Fruit fly (Drosophila melanogaster) whole organism, pupa: ENCODE measurements around the gene mtDNA-helicase.
A peak's percentile ranks its signal among the peaks of the same experiment; 100 is the strongest.

Experiments
- CG10348 ChIP-seq: fragments of 200-800 bp; sonication (Bioruptor generic); IDR thresholded peaks from 2 replicates; pipeline ENCODE4 v1.3.6; 2022; ENCODE audit warnings: missing biosample characterization, missing genetic modification characterization
- CG12605 ChIP-seq: fragments of 200-800 bp; sonication (Bioruptor generic); IDR thresholded peaks from 2 replicates; pipeline ENCODE4 v1.3.6; 2022; ENCODE audit warnings: missing biosample characterization, missing genetic modification characterization
- CG13204 ChIP-seq: fragments of 200-800 bp; sonication (Bioruptor generic); optimal IDR thresholded peaks from 2 replicates; lab custom pipeline; 2018; ENCODE audit warnings: missing biosample characterization, mild to moderate bottlenecking, missing genetic modification characterization, moderate library complexity
- CG14655 ChIP-seq: fragments of 200-800 bp; sonication (Bioruptor generic); optimal IDR thresholded peaks from 3 replicates; lab custom pipeline; 2017; ENCODE audit warnings: mild to moderate bottlenecking, missing biosample characterization, missing genetic modification reagents, missing genetic modification characterization
- CG15710 ChIP-seq: fragments of 200-800 bp; sonication (Bioruptor generic); optimal IDR thresholded peaks from 2 replicates; lab custom pipeline; 2018; ENCODE audit warnings: missing biosample characterization, mild to moderate bottlenecking, missing genetic modification characterization, moderate library complexity
- CG17806 ChIP-seq: fragments of 200-800 bp; sonication (Bioruptor generic); optimal IDR thresholded peaks from 2 replicates; lab custom pipeline; 2018; ENCODE audit warnings: missing biosample characterization, mild to moderate bottlenecking, missing genetic modification characterization, moderate library complexity
- CG32121 ChIP-seq: fragments of 200-800 bp; sonication (Bioruptor generic); IDR thresholded peaks from 2 replicates; pipeline ENCODE4 v1.3.6; 2022; ENCODE audit warnings: missing biosample characterization, missing genetic modification characterization
- CG34367 ChIP-seq: fragments of 200-800 bp; sonication (Bioruptor generic); optimal IDR thresholded peaks from 2 replicates; lab custom pipeline; 2018; ENCODE audit warnings: missing biosample characterization, mild to moderate bottlenecking, missing genetic modification characterization
- CG4496 ChIP-seq: fragments of 200-800 bp; sonication (Bioruptor generic); IDR thresholded peaks from 3 replicates; pipeline ENCODE4 v1.3.6; 2022; ENCODE audit warnings: missing biosample characterization, missing genetic modification characterization
- CG8159 ChIP-seq: fragments of 200-800 bp; sonication (Bioruptor generic); optimal IDR thresholded peaks from 3 replicates; lab custom pipeline; 2018; ENCODE audit warnings: missing biosample characterization, mild to moderate bottlenecking, missing genetic modification characterization, moderate library complexity
- CG8301 ChIP-seq: fragments of 200-800 bp; sonication (Bioruptor generic); optimal IDR thresholded peaks from 2 replicates; lab custom pipeline; 2018; ENCODE audit warnings: missing biosample characterization, mild to moderate bottlenecking, missing genetic modification characterization
- CG9948 ChIP-seq: fragments of 200-800 bp; sonication (Bioruptor generic); optimal IDR thresholded peaks from 2 replicates; lab custom pipeline; 2018; ENCODE audit warnings: missing biosample characterization, mild to moderate bottlenecking, missing genetic modification characterization, moderate library complexity
- D1 ChIP-seq: fragments of 200-800 bp; sonication (Bioruptor generic); optimal IDR thresholded peaks from 2 replicates; lab custom pipeline; 2018; ENCODE audit warnings: missing biosample characterization, mild to moderate bottlenecking, missing genetic modification characterization, moderate library complexity
- EcR ChIP-seq: fragments of 200-800 bp; sonication (Bioruptor generic); optimal IDR thresholded peaks from 3 replicates; lab custom pipeline; 2019; ENCODE audit warnings: missing biosample characterization, missing genetic modification characterization, mild to moderate bottlenecking, moderate library complexity, missing genetic modification reagents
- Ets98B ChIP-seq: fragments of 200-800 bp; sonication (Bioruptor generic); IDR thresholded peaks from 2 replicates; pipeline ENCODE4 v1.3.6; 2022; ENCODE audit warnings: missing biosample characterization, missing genetic modification characterization
- Pif1A ChIP-seq: fragments of 200-800 bp; sonication (Bioruptor generic); optimal IDR thresholded peaks from 3 replicates; lab custom pipeline; 2016; ENCODE audit warnings: missing biosample characterization, missing genetic modification characterization
- Pif1B ChIP-seq: fragments of 200-800 bp; sonication (Bioruptor generic); optimal IDR thresholded peaks from 3 replicates; lab custom pipeline; 2016; ENCODE audit warnings: missing biosample characterization, missing genetic modification characterization
- Snoo ChIP-seq: fragments of 200-800 bp; sonication (Bioruptor generic); optimal IDR thresholded peaks from 3 replicates; lab custom pipeline; 2017; ENCODE audit warnings: missing biosample characterization, mild to moderate bottlenecking, missing genetic modification characterization, inconsistent platforms
- fd96Ca ChIP-seq: fragments of 200-800 bp; sonication (Bioruptor generic); IDR thresholded peaks from 3 replicates; pipeline ENCODE4 v1.3.6; 2022; ENCODE audit warnings: missing biosample characterization, missing genetic modification characterization
- gl ChIP-seq: fragments of 200-800 bp; sonication (Bioruptor generic); optimal IDR thresholded peaks from 2 replicates; lab custom pipeline; 2018; ENCODE audit warnings: missing biosample characterization, mild to moderate bottlenecking, missing genetic modification characterization
- rn ChIP-seq: fragments of 200-800 bp; sonication (Bioruptor generic); IDR thresholded peaks from 2 replicates; pipeline ENCODE4 v1.3.6; 2022; ENCODE audit warnings: missing biosample characterization, missing genetic modification characterization

mtDNA-helicase gene

dm6 chr2L:9894193-9894592 is 947 bp upstream of the mtDNA-helicase start:
- TF ChIP-seq CG34367 (tag; lab: Kevin White, UChicago) = no peak
- TF ChIP-seq CG10348 (GFP tag; lab: Robert Waterston, UW) = no peak
- no peak for TF ChIP-seq EcR (GFP tag; lab: Kevin White, UChicago)
- TF ChIP-seq Ets98B (GFP tag; lab: Robert Waterston, UW) = no peak
- no peak for TF ChIP-seq D1
- no peak for TF ChIP-seq CG8159 (tag; lab: Kevin White, UChicago)
- TF ChIP-seq CG4496 = no peak
- TF ChIP-seq, all 21 proteins: peak for 0

DNA sequence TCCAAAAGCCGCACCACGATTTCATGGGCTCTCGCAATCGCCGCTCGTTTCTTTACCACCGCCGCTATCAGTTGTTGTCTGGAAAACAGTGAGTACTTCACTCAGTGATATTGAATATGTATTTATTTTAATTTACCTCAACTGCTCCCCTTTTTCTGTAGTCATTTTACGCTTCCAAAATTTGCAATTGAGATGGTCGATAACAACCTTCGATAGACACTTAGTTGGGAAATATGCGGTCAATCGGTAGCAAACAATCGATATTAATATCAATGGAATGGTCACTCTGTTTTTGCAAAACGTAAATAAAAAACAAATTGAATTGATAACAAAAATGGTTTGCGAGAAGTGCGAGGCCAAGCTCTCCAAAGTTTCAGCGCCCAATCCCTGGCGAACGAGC is 2.7 kb downstream of the mtDNA-helicase start, which contains the start of the genes CG34183 and CG4537:
Gene CG34183 (minus strand): TSS at position 197 of the 400 bp plus-strand sequence.
Gene CG4537 (plus strand): TSS at position 310 of the 400 bp plus-strand sequence.
- TF ChIP-seq CG12605 (GFP tag; lab: Robert Waterston, UW) (no peak), D1 (no peak), CG10348 (GFP tag; lab: Robert Waterston, UW) (no peak), CG15710 (tag; lab: Kevin White, UChicago) (no peak), EcR (GFP tag; lab: Kevin White, UChicago) (no peak), CG14655 (no peak), CG17806 (tag; lab: Kevin White, UChicago) (no peak), Pif1A (no peak), Ets98B (GFP tag; lab: Robert Waterston, UW) (no peak), CG32121 (GFP tag; lab: Robert Waterston, UW) (no peak)

DNA sequence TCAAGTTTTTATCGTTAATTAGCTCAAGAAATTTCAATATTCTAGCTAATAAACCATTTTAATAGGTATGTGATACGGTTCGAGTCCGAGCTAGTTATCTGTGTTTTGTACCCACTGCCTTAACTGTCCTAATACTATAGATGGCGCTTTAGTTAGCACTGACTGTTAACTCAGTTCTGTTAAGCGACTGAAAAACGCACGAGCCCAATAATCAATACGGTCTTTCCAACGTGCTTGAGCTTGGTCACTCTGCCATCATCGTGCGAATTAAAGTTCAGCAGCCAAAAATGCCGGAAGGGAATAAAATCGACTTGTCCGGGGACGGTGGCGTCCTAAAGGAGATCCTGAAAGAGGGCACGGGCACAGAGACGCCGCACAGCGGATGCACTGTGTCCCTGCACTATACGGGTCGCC is 5.4 kb downstream of the mtDNA-helicase start, which contains the start of gene Fkbp59:
Gene Fkbp59 (plus strand): TSS at position 150 of the 414 bp plus-strand sequence.
- TF ChIP-seq rn (no peak), CG4496 (peak; percentile 41; the same call in 1 of the 3 replicates)

DNA sequence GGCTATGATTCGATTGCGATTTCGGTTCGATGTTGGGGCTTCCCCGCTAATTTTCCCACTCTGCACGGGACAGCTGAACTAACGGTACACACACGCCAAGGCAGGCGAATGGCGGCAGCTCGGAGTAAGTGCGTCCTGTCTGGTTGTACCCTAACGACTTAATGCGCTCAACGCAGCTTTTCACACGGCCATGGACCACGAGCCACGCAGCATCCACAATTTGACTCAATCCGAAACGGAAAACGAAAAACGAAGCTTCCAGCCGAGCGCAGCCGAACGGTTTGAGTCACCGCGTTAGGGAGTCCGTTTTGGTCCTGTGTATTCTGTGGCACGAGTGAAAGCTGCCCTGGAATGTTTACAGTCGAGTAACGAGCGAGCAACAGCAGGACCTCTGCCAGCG is 7.2 kb downstream of the mtDNA-helicase start, which contains the start of gene nAChRalpha6:
Gene nAChRalpha6 (minus strand): TSS at position 165 of the 400 bp plus-strand sequence.
- TF ChIP-seq CG17806 (tag; lab: Kevin White, UChicago) (no peak), CG8159 (tag; lab: Kevin White, UChicago) (no peak), Snoo (tag; lab: Kevin White, UChicago) (no peak), Pif1B (GFP tag; lab: Kevin White, UChicago) (no peak), CG15710 (tag; lab: Kevin White, UChicago) (no peak), CG10348 (GFP tag; lab: Robert Waterston, UW) (no peak), CG9948 (tag; lab: Kevin White, UChicago) (no peak), Ets98B (GFP tag; lab: Robert Waterston, UW) (no peak), CG4496 (no peak), CG34367 (tag; lab: Kevin White, UChicago) (no peak), CG13204 (GFP tag; lab: Kevin White, UChicago) (no peak), rn (no peak)

DNA sequence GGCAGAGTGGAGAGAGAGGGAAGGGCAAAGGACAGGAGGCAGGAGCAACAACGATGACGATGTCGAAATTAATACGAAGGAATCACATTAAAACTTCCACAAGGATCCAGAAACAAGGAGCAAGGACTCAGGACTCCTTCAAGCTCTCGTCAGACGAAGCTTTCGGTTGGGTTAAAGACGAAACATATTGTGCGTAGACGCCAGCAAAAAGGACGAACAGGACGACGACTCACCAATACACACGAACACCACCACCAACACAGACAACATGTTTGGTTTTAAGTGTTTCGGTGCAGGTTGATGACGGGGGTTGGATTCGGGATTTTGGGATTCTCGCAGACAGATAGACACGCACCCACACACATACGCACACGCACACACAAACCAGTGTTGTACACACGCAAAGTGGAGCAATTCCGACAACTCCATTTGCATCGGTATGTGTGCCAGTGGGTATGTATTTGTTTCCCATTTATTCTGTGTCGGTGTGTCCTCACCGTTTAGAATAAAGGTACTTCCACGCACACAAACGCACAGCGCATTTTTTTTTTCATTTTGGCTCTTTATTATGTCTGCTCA is 10.8 kb downstream of the mtDNA-helicase start:
- TF ChIP-seq CG17806 (tag; lab: Kevin White, UChicago) (no peak), CG15710 (tag; lab: Kevin White, UChicago) (no peak), EcR (GFP tag; lab: Kevin White, UChicago) (no peak), Pif1B (GFP tag; lab: Kevin White, UChicago) (no peak), CG13204 (GFP tag; lab: Kevin White, UChicago) (no peak)

DNA sequence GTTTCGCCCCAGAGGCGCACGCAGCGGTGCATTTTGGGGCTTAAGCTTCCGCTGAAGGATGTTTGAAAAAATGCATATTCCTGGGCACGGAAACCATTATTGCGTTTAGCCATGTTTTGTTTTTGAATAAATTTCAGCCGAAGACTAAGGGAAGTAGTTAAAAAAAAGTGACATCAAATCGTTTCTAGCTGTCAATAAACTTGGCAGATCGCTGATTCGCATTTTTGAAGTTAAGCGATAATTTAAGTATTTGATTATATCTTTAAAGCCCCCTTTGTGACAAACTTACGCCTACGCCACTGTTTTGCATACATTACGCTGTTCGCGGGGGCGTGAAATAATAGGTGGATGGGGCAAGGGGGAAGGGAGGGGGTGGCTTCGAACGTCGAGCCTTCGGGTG is 28.9 kb downstream of the mtDNA-helicase start:
- TF ChIP-seq CG32121 (GFP tag; lab: Robert Waterston, UW) = no peak
- TF ChIP-seq fd96Ca (GFP tag; lab: Robert Waterston, UW) = no peak
- TF ChIP-seq rn = no peak
- TF ChIP-seq CG4496 = no peak
- no peak for TF ChIP-seq CG12605 (GFP tag; lab: Robert Waterston, UW)
- peak; percentile 32 for TF ChIP-seq Pif1A
- TF ChIP-seq CG34367 (tag; lab: Kevin White, UChicago) = peak; percentile 29
- no peak for TF ChIP-seq CG17806 (tag; lab: Kevin White, UChicago)
- TF ChIP-seq CG14655 = peak; percentile 25
- peak; percentile 48 for TF ChIP-seq CG15710 (tag; lab: Kevin White, UChicago)
- no peak for TF ChIP-seq EcR (GFP tag; lab: Kevin White, UChicago)
- TF ChIP-seq D1 = no peak
- no peak for TF ChIP-seq Pif1B (GFP tag; lab: Kevin White, UChicago)
- no peak for TF ChIP-seq CG10348 (GFP tag; lab: Robert Waterston, UW)
- no peak for TF ChIP-seq CG8301
- no peak for TF ChIP-seq CG13204 (GFP tag; lab: Kevin White, UChicago)
- no peak for TF ChIP-seq gl (tag; lab: Kevin White, UChicago)
- peak; percentile 65 for TF ChIP-seq CG8159 (tag; lab: Kevin White, UChicago)
- TF ChIP-seq CG9948 (tag; lab: Kevin White, UChicago) = peak; percentile 50
- no peak for TF ChIP-seq Ets98B (GFP tag; lab: Robert Waterston, UW)
- no peak for TF ChIP-seq Snoo (tag; lab: Kevin White, UChicago)

DNA sequence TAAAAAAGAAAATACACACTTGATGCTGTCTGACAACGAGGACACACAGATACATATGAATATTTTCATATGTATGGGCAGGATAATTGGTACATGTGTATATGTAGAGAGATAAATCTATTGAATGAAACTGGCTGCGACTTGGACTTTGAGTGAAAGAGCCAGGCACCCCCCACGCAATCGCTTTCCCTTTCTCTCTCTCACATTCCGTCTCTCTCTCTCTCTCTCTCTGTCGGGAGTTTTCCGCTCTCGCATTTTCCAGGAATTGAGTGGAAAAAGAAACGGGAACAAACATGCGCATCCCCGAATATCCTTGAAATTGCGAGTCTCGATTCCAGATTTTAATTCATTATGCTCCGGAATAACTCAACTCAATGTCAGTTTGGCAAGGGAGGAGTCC is 29.8 kb downstream of the mtDNA-helicase start:
- TF ChIP-seq rn = no peak
- TF ChIP-seq Ets98B (GFP tag; lab: Robert Waterston, UW) = no peak
- no peak for TF ChIP-seq CG15710 (tag; lab: Kevin White, UChicago)
- TF ChIP-seq Pif1B (GFP tag; lab: Kevin White, UChicago) = no peak
- no peak for TF ChIP-seq CG17806 (tag; lab: Kevin White, UChicago)
- TF ChIP-seq CG12605 (GFP tag; lab: Robert Waterston, UW) = no peak
- no peak for TF ChIP-seq gl (tag; lab: Kevin White, UChicago)
- TF ChIP-seq fd96Ca (GFP tag; lab: Robert Waterston, UW) = no peak
- TF ChIP-seq CG4496 = no peak
